Fruit fly (Drosophila melanogaster) whole organism: ENCODE measurements around the gene Atg18b.

ENCODE experiments used
- CG8478 ChIP-seq: fragments of >200 bp; optimal IDR thresholded peaks from 2 replicates; lab custom pipeline; 2018; ENCODE audit warnings: inconsistent platforms
- Dll ChIP-seq: fragments of >200 bp; optimal IDR thresholded peaks from 2 replicates; lab custom pipeline; 2017
- pan ChIP-seq: fragments of >200 bp; optimal IDR thresholded peaks from 2 replicates; lab custom pipeline; 2017

DNA sequence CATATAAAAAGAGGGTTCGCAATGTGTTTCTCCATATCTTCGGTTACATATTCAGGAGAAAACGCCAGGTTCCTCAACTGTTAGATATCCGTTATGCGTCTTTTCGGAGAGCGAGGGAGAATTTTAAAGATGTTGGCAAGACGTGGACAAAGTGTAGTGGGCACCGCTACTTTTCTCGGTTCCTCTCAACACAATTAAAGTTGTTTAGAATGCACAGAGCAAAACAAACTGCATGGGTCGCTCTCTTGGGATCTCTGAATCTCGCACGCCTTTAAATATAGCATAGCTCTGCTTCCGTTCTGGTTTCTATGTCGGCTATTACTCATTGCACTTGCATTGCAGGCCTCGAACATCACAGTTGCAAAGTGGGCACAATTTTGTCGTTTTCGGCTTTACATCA, 14.2 kb downstream of the Atg18b start, which contains the start of gene clumsy:
- no peak for TF ChIP-seq pan (lab: Kevin White, UChicago)
- no peak for TF ChIP-seq Dll (lab: Kevin White, UChicago)
- no peak for TF ChIP-seq CG8478 (lab: Kevin White, UChicago)
